Worm (Caenorhabditis elegans): ENCODE data around the gene F58E6.6.

- TF ChIP-seq nhr-237 (tag; optimal IDR thresholded peaks at IDR 0.05) (no peak), ztf-11 (tag; optimal IDR thresholded peaks at IDR 0.05) (no peak), lin-38 (GFP tag; IDR thresholded peaks at IDR 0.05) (no peak), spr-1 (tag; optimal IDR thresholded peaks at IDR 0.05) (no peak), nhr-11 (tag; optimal IDR thresholded peaks at IDR 0.05) (no peak), fos-1 (tag; optimal IDR thresholded peaks at IDR 0.05) (no peak), ceh-44 (GFP tag; IDR thresholded peaks at IDR 0.05) (no peak), nhr-102 (tag; optimal IDR thresholded peaks at IDR 0.05) (no peak), Y75B8A.6 (GFP tag; IDR thresholded peaks at IDR 0.05) (no peak), mxl-3 (GFP tag; optimal IDR thresholded peaks at IDR 0.05) (no peak), lin-39 (tag; optimal IDR thresholded peaks at IDR 0.05) (no peak)
These were observed 30.2 kb upstream of the F58E6.6 start, which contains the start of gene F46B6.5 for ce11 chrV:9782969-9783368.

Measured in whole organism, L4 larva.